Worm (Caenorhabditis elegans) whole organism, mixed stage, embryonic: ENCODE results near the gene fkb-3.

Source experiments
- M03D4.4 ChIP-seq: sonication (generic microtip); optimal IDR thresholded peaks from 2 replicates; lab custom pipeline; 2017; ENCODE audit warnings: mild to moderate bottlenecking, missing genetic modification characterization, missing compliant biosample characterization
- bed-3 ChIP-seq: fragments of 200-800 bp; sonication (Bioruptor generic); optimal IDR thresholded peaks from 3 replicates; lab custom pipeline; 2018; ENCODE audit warnings: mild to moderate bottlenecking, missing genetic modification characterization, moderate library complexity, missing compliant biosample characterization
- blmp-1 ChIP-seq: fragments of 150-350 bp; optimal IDR thresholded peaks from 2 replicates; lab custom pipeline; 2014; ENCODE audit warnings: missing biosample characterization, missing genetic modification characterization
- ceh-39 ChIP-seq: fragments of 150-350 bp; optimal IDR thresholded peaks from 2 replicates; lab custom pipeline; 2014; ENCODE audit warnings: missing biosample characterization, missing genetic modification characterization
- ceh-43 ChIP-seq: fragments of 200-800 bp; sonication (Bioruptor generic); optimal IDR thresholded peaks from 2 replicates; lab custom pipeline; 2018; ENCODE audit warnings: mild to moderate bottlenecking, missing genetic modification characterization, moderate library complexity, missing compliant biosample characterization
- ceh-83 ChIP-seq: fragments of 200-800 bp; sonication (Bioruptor generic); optimal IDR thresholded peaks from 2 replicates; lab custom pipeline; 2018; ENCODE audit warnings: mild to moderate bottlenecking, missing genetic modification characterization, missing compliant biosample characterization
- ces-1 ChIP-seq: fragments of 150-350 bp; optimal IDR thresholded peaks from 2 replicates; lab custom pipeline; 2014; ENCODE audit warnings: missing biosample characterization, missing genetic modification reagents, missing genetic modification characterization
- drap-1 ChIP-seq: fragments of 200-800 bp; sonication (Bioruptor generic); optimal IDR thresholded peaks from 3 replicates; lab custom pipeline; 2018; ENCODE audit warnings: mild to moderate bottlenecking, missing genetic modification characterization, missing compliant biosample characterization
- elt-1 ChIP-seq: sonication (generic microtip); optimal IDR thresholded peaks from 2 replicates; lab custom pipeline; 2017; ENCODE audit warnings: missing genetic modification characterization, mild to moderate bottlenecking, missing compliant biosample characterization, antibody characterized with exemption, moderate library complexity, borderline replicate concordance; ENCODE audit not compliant: insufficient read depth
- elt-3 ChIP-seq: fragments of 150-350 bp; optimal IDR thresholded peaks from 2 replicates; lab custom pipeline; 2014; ENCODE audit warnings: missing biosample characterization, missing genetic modification characterization
- ham-2 ChIP-seq: fragments of 200-800 bp; sonication (Bioruptor generic); optimal IDR thresholded peaks from 2 replicates; lab custom pipeline; 2018; ENCODE audit warnings: mild to moderate bottlenecking, missing genetic modification characterization, missing compliant biosample characterization
- hlh-1 ChIP-seq: fragments of 150-350 bp; optimal IDR thresholded peaks from 2 replicates; lab custom pipeline; 2014; ENCODE audit warnings: missing biosample characterization, missing genetic modification reagents, missing genetic modification characterization
- lin-32 ChIP-seq: fragments of 200-800 bp; sonication (Bioruptor generic); optimal IDR thresholded peaks from 2 replicates; lab custom pipeline; 2018; ENCODE audit warnings: mild to moderate bottlenecking, missing genetic modification characterization, missing compliant biosample characterization
- lsy-2 ChIP-seq: fragments of 150-350 bp; optimal IDR thresholded peaks from 2 replicates; lab custom pipeline; 2014; ENCODE audit warnings: missing biosample characterization, missing genetic modification characterization
- mls-2 ChIP-seq: sonication (generic microtip); optimal IDR thresholded peaks from 2 replicates; lab custom pipeline; 2016; ENCODE audit warnings: mild to moderate bottlenecking, missing genetic modification characterization, moderate library complexity, missing compliant biosample characterization
- nhr-2 ChIP-seq: fragments of 150-350 bp; optimal IDR thresholded peaks from 2 replicates; lab custom pipeline; 2014; ENCODE audit warnings: missing biosample characterization, missing genetic modification characterization
- nhr-237 ChIP-seq: fragments of 150-350 bp; optimal IDR thresholded peaks from 2 replicates; lab custom pipeline; 2014; ENCODE audit warnings: missing biosample characterization, missing genetic modification characterization
- nhr-28 ChIP-seq: fragments of 150-350 bp; optimal IDR thresholded peaks from 2 replicates; lab custom pipeline; 2014; ENCODE audit warnings: missing biosample characterization, missing genetic modification characterization
- pha-4 ChIP-seq: fragments of 150-350 bp; optimal IDR thresholded peaks from 2 replicates; lab custom pipeline; 2018; ENCODE audit warnings: missing biosample characterization, missing genetic modification reagents, missing genetic modification characterization
- sem-2 ChIP-seq: fragments of 200-800 bp; sonication (Bioruptor generic); optimal IDR thresholded peaks from 2 replicates; lab custom pipeline; 2018; ENCODE audit warnings: mild to moderate bottlenecking, missing genetic modification characterization, missing compliant biosample characterization
- snpc-4 ChIP-seq: fragments of 150-350 bp; optimal IDR thresholded peaks from 2 replicates; lab custom pipeline; 2014; ENCODE audit warnings: missing biosample characterization, missing genetic modification characterization
- sptf-1 ChIP-seq: sonication (generic microtip); optimal IDR thresholded peaks from 2 replicates; lab custom pipeline; 2017; ENCODE audit warnings: mild to moderate bottlenecking, missing genetic modification characterization, moderate library complexity, missing compliant biosample characterization
- unc-120 ChIP-seq: sonication (generic microtip); optimal IDR thresholded peaks from 2 replicates; lab custom pipeline; 2017; ENCODE audit warnings: missing genetic modification characterization, missing compliant biosample characterization; ENCODE audit not compliant: poor library complexity, severe bottlenecking
- unc-62 ChIP-seq: fragments of 150-350 bp; optimal IDR thresholded peaks from 2 replicates; lab custom pipeline; 2014; ENCODE audit warnings: missing biosample characterization, missing genetic modification reagents, missing genetic modification characterization
- ztf-11 ChIP-seq: fragments of 150-350 bp; optimal IDR thresholded peaks from 2 replicates; lab custom pipeline; 2014; ENCODE audit warnings: missing biosample characterization, missing genetic modification characterization

Gene fkb-3

ce11 chrV:7264042-7264441 is 39.0 kb downstream of the fkb-3 start, which contains the start of gene C13A2.9:
TSS of gene C13A2.9 (minus strand) at chrV:7264142.
- no peak for TF ChIP-seq nhr-2 (tag; lab: Kevin White, UChicago)
- TF ChIP-seq snpc-4 = no peak

- TF ChIP-seq ces-1 (GFP tag; lab: Kevin White, UChicago) (no peak), lsy-2 (tag; lab: Kevin White, UChicago) (no peak), nhr-2 (tag; lab: Kevin White, UChicago) (no peak), unc-120 (tag; lab: Kevin White, UChicago) (no peak), elt-1 (tag; lab: Kevin White, UChicago) (no peak), snpc-4 (no peak), ztf-11 (tag; lab: Kevin White, UChicago) (no peak), ceh-39 (tag; lab: Kevin White, UChicago) (no peak)
- TF ChIP-seq, all 35 proteins: peak for 0
These were observed 41.0 kb downstream of the fkb-3 start, which contains the start of gene C13A2.7 for ce11 chrV:7266021-7266420. TSS of gene C13A2.7 (plus strand) at chrV:7266321.

- TF ChIP-seq drap-1 (GFP tag; lab: Kevin White, UChicago) = no peak
- no peak for TF ChIP-seq pha-4 (tag; lab: Kevin White, UChicago)
- TF ChIP-seq bed-3 = no peak
- TF ChIP-seq blmp-1 (tag; lab: Kevin White, UChicago) = no peak
- TF ChIP-seq elt-3 (tag; lab: Kevin White, UChicago) = no peak
- TF ChIP-seq snpc-4 = no peak
- TF ChIP-seq lin-32 (GFP tag; lab: Kevin White, UChicago) = no peak
- no peak for TF ChIP-seq nhr-237
- no peak for TF ChIP-seq ceh-43 (GFP tag; lab: Kevin White, UChicago)
- TF ChIP-seq unc-62 = no peak
- TF ChIP-seq nhr-28 (tag; lab: Kevin White, UChicago) = no peak
- no peak for TF ChIP-seq mls-2 (tag; lab: Kevin White, UChicago)
- no peak for TF ChIP-seq ztf-11 (tag; lab: Kevin White, UChicago)
These were observed 44.4 kb downstream of the fkb-3 start, which contains the start of gene C13A2.6 for ce11 chrV:7269399-7269798. TSS of gene C13A2.6 (plus strand) at chrV:7269699.

- TF ChIP-seq sptf-1 (tag; lab: Kevin White, UChicago) = no peak
- TF ChIP-seq snpc-4 = no peak
- TF ChIP-seq mls-2 (tag; lab: Kevin White, UChicago) = no peak
- TF ChIP-seq ham-2 (GFP tag; lab: Kevin White, UChicago) = no peak
These were observed 50.0 kb downstream of the fkb-3 start, which contains the start of gene C13A2.10 for ce11 chrV:7274992-7275391. TSS of gene C13A2.10 (minus strand) at chrV:7275092.

ce11 chrV:7275491-7275890 is 50.5 kb downstream of the fkb-3 start, which contains the start of gene C13A2.5:
TSS of gene C13A2.5 (plus strand) at chrV:7275791.
- TF ChIP-seq ceh-83 (GFP tag; lab: Kevin White, UChicago) (no peak), hlh-1 (tag; lab: Kevin White, UChicago) (no peak), bed-3 (no peak), lsy-2 (tag; lab: Kevin White, UChicago) (no peak), elt-1 (tag; lab: Kevin White, UChicago) (no peak), elt-3 (tag; lab: Kevin White, UChicago) (no peak), ztf-11 (tag; lab: Kevin White, UChicago) (no peak), sem-2 (no peak), unc-120 (tag; lab: Kevin White, UChicago) (no peak), ceh-39 (tag; lab: Kevin White, UChicago) (no peak), ces-1 (GFP tag; lab: Kevin White, UChicago) (no peak), M03D4.4 (no peak), drap-1 (GFP tag; lab: Kevin White, UChicago) (no peak), snpc-4 (no peak)
